Worm (Caenorhabditis elegans) whole organism, midembryonic: ENCODE results near the gene F26F4.5.
"Not testable (repeated sequence)": the region's sequence is repeated elsewhere in the genome, so short reads cannot be mapped to it uniquely, and the experiment has no call there.

Source experiments
- T22C8.4 ChIP-seq: fragments of 200-800 bp; sonication (Bioruptor generic); IDR thresholded peaks from 2 replicates; pipeline ENCODE4 v1.3.6; 2022; ENCODE audit warnings: missing genetic modification characterization, missing compliant biosample characterization
- cog-1 ChIP-seq: sonication (generic microtip); optimal IDR thresholded peaks from 2 replicates; lab custom pipeline; 2016; ENCODE audit warnings: missing genetic modification characterization, missing compliant biosample characterization
- flt-1 ChIP-seq: fragments of 200-800 bp; sonication (Bioruptor generic); IDR thresholded peaks from 2 replicates; pipeline ENCODE4 v1.3.6; 2022; ENCODE audit warnings: missing genetic modification characterization, missing compliant biosample characterization
- klf-2 ChIP-seq: fragments of 200-800 bp; sonication (Bioruptor generic); conservative IDR thresholded peaks from 2 replicates; pipeline ENCODE4 v1.3.6; 2022; ENCODE audit warnings: missing genetic modification reagents, missing genetic modification characterization, missing compliant biosample characterization
- med-1 ChIP-seq: sonication (generic microtip); optimal IDR thresholded peaks from 2 replicates; lab custom pipeline; 2017; ENCODE audit warnings: missing genetic modification characterization, mild to moderate bottlenecking, missing compliant biosample characterization, antibody characterized with exemption, missing genetic modification reagents; ENCODE audit not compliant: insufficient read depth
- ref-1 ChIP-seq: fragments of 200-800 bp; sonication (Bioruptor generic); conservative IDR thresholded peaks from 2 replicates; pipeline ENCODE4 v1.3.6; 2022; ENCODE audit warnings: missing genetic modification reagents, missing genetic modification characterization, missing compliant biosample characterization
- tab-1 ChIP-seq: fragments of 200-800 bp; sonication (Bioruptor generic); IDR thresholded peaks from 2 replicates; pipeline ENCODE4 v1.3.6; 2022; ENCODE audit warnings: missing genetic modification characterization, missing compliant biosample characterization
- ztf-23 ChIP-seq: fragments of 200-800 bp; sonication (Bioruptor generic); IDR thresholded peaks from 2 replicates; pipeline ENCODE4 v1.3.6; 2022; ENCODE audit warnings: missing genetic modification reagents, missing genetic modification characterization, missing compliant biosample characterization
- ztf-29 ChIP-seq: fragments of 200-800 bp; sonication (Bioruptor generic); IDR thresholded peaks from 2 replicates; pipeline ENCODE4 v1.3.6; 2022; ENCODE audit warnings: missing genetic modification reagents, missing genetic modification characterization, missing compliant biosample characterization

The F26F4.5 gene

DNA sequence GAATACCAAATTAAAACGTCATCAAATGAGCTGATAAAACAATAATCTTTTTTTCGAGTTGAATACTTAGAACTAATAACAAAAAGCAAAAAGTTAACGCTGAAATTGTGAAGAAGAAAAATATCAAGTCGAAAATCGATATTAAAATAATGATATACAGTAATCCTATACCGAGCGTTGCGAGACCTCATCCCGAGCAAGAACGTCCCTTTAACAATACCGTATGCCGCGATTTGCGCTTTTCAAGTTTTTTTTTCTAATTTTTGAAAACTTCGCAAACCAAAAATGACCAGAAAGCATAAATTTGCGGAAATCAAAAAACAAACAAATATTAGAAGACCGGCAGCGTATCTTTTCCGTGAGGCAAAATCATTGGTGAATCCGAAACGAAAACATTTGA lies at the start of gene F26F4.5:
TSS of gene F26F4.5 (minus strand) at position 256 of the 400 bp plus-strand sequence.
- TF ChIP-seq klf-2 (GFP tag; lab: Robert Waterston, UW) (no peak), ref-1 (GFP tag; lab: Robert Waterston, UW) (no peak), flt-1 (no peak), tab-1 (GFP tag; lab: Robert Waterston, UW) (no peak), ztf-29 (GFP tag; lab: Robert Waterston, UW) (no peak), cog-1 (no peak), T22C8.4 (GFP tag; lab: Robert Waterston, UW) (no peak), ztf-23 (GFP tag; lab: Robert Waterston, UW) (no peak), med-1 (GFP tag; lab: Kevin White, UChicago) (no peak)

- TF ChIP-seq ztf-23 (GFP tag; lab: Robert Waterston, UW) (no peak), klf-2 (GFP tag; lab: Robert Waterston, UW) (no peak), ztf-29 (GFP tag; lab: Robert Waterston, UW) (no peak), cog-1 (no peak), flt-1 (no peak), T22C8.4 (GFP tag; lab: Robert Waterston, UW) (no peak), tab-1 (GFP tag; lab: Robert Waterston, UW) (no peak), ref-1 (GFP tag; lab: Robert Waterston, UW) (no peak), med-1 (GFP tag; lab: Kevin White, UChicago) (no peak)
Observed at ce11 chrIII:4939267-4939666, 48.2 kb upstream of the F26F4.5 start, which contains the start of gene rpb-2. Gene rpb-2, plus strand, starts transcription at chrIII:4939567.

DNA sequence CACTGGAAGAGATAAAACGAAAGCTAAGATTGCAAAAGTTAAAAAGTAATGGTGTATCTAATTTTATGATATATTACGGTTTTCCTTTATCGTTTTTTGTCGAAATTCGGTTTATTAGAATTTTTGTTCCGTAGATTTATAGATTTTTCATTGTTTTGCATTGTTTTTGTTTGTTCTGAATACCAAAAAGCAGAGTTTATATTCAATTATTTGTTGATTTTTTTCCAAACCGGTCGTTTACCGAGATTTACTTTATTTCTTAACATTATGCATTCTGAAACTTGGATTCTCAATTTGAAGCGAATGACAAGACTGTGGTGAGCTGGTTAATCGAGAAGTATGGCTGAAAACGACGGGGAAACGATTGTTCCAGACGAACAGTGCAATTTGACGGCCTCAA lies 46.0 kb upstream of the F26F4.5 start, which contains the start of gene fsn-1:
TSS of gene fsn-1 (plus strand) at position 301 of the 400 bp plus-strand sequence.
- TF ChIP-seq flt-1 (no peak), T22C8.4 (GFP tag; lab: Robert Waterston, UW) (no peak), cog-1 (no peak), ztf-29 (GFP tag; lab: Robert Waterston, UW) (no peak), med-1 (GFP tag; lab: Kevin White, UChicago) (no peak), ztf-23 (GFP tag; lab: Robert Waterston, UW) (no peak), tab-1 (GFP tag; lab: Robert Waterston, UW) (no peak), ref-1 (GFP tag; lab: Robert Waterston, UW) (no peak), klf-2 (GFP tag; lab: Robert Waterston, UW) (no peak)

ce11 chrIII:4934896-4935628 lies 44.0 kb upstream of the F26F4.5 start, which contains the start of gene mrps-18C:
Gene mrps-18C, plus strand, starts transcription at chrIII:4935578.
- no peak for TF ChIP-seq klf-2 (GFP tag; lab: Robert Waterston, UW)
- no peak for TF ChIP-seq ref-1 (GFP tag; lab: Robert Waterston, UW)
- no peak for TF ChIP-seq ztf-29 (GFP tag; lab: Robert Waterston, UW)
- TF ChIP-seq flt-1 = no peak
- TF ChIP-seq med-1 (GFP tag; lab: Kevin White, UChicago) = no peak

DNA sequence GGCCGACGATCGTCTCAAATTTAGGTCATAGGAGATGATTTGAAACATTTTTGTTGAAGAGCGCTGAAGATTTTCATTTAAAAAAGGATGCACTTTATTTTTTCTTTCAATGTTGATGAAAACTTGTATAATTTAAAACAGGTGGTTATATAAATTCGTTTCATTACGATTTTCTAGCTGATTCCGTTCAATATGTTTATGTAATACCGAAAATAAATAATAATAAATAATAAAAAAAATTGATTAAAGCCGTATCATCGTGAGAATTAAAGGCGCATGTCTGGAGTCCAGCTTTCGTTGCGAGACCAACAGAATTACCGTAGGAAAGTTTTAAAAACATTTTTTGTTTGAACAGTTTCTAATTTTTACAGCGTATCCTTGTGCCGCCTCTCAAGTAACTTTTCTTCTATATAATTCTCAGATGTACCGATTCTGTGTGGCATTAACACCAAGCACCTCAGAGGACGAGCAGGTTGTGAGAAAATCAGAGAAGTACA lies 41.2 kb upstream of the F26F4.5 start, which contains the start of the genes C26E6.12 and eri-9:
TSS of gene C26E6.12 (minus strand) at position 51 of the 497 bp plus-strand sequence.
TSS of gene eri-9 (plus strand) at position 248 of the 497 bp plus-strand sequence.
- TF ChIP-seq cog-1 (no peak), med-1 (GFP tag; lab: Kevin White, UChicago) (no peak), klf-2 (GFP tag; lab: Robert Waterston, UW) (no peak), ref-1 (GFP tag; lab: Robert Waterston, UW) (no peak), ztf-23 (GFP tag; lab: Robert Waterston, UW) (no peak)

DNA sequence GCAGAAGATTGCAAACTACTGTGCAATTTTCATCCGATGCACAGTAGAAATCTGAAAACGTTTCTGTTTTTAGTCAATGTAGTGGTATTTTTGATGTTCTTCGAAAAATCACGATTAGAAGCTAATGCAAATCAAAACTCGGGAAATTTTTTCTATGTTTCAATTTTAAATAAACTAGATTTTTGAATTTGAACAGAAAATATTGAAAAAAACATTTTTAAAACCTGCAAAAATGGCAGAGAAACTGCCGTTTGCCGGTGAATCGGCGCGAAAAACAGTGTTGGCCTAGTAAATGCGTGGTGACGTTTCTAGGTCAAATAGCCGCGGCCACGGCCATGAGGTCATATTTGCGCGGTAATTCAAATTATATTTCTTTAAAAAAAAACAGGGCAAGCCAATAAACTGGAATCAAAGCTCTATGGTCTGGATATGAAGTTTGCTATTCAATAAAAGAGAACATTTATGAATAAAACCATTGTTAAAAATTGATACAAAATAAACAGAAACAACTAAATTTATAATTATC lies 39.2 kb upstream of the F26F4.5 start, which contains the start of gene set-2:
TSS of gene set-2 (minus strand) at position 51 of the 526 bp plus-strand sequence.
- TF ChIP-seq cog-1 (peak; percentile 48), ref-1 (GFP tag; lab: Robert Waterston, UW) (no peak), tab-1 (GFP tag; lab: Robert Waterston, UW) (no peak), ztf-29 (GFP tag; lab: Robert Waterston, UW) (no peak), flt-1 (peak; percentile 56; the same call in 1 of the 2 replicates), ztf-23 (GFP tag; lab: Robert Waterston, UW) (peak; percentile 60; the same call in 1 of the 2 replicates)

DNA sequence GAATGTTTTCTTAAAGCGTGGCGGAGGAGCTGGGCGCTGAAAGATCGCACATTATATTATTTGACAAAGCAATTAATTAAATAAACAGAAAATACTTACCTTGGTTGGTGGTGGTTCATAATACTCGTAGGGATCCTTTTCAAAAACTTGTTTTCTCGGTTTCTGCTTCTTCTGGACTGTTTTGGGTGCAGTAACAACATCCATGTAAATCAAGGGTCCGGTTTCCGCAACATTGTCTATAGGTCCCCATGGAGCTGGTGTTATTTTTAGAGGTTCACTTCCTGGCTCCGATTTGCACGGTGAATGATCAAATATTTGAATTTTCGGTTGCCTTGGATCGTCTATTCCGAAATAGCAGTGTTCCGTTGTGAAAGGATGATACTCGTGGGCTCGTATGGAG lies 33.1 kb upstream of the F26F4.5 start:
- no peak for TF ChIP-seq med-1 (GFP tag; lab: Kevin White, UChicago)
- no peak for TF ChIP-seq T22C8.4 (GFP tag; lab: Robert Waterston, UW)

ce11 chrIII:4922020-4922419 lies 31.0 kb upstream of the F26F4.5 start, which contains the start of gene mmab-1:
Gene mmab-1, minus strand, starts transcription at chrIII:4922114.
- not testable (repeated sequence) for TF ChIP-seq flt-1; T22C8.4 (GFP tag; lab: Robert Waterston, UW); ref-1 (GFP tag; lab: Robert Waterston, UW)

- TF ChIP-seq ztf-29 (GFP tag; lab: Robert Waterston, UW) (no peak), med-1 (GFP tag; lab: Kevin White, UChicago) (no peak), T22C8.4 (GFP tag; lab: Robert Waterston, UW) (no peak), cog-1 (no peak), klf-2 (GFP tag; lab: Robert Waterston, UW) (no peak), ztf-23 (GFP tag; lab: Robert Waterston, UW) (no peak), flt-1 (no peak), tab-1 (GFP tag; lab: Robert Waterston, UW) (no peak), ref-1 (GFP tag; lab: Robert Waterston, UW) (no peak)
Observed at ce11 chrIII:4920221-4920620, 29.2 kb upstream of the F26F4.5 start, which contains the start of gene ula-1. Gene ula-1, minus strand, starts transcription at chrIII:4920321.
